Worm (Caenorhabditis elegans) whole organism, L1 larva: ENCODE data around the gene Y48A5A.3.

ENCODE experiments used
- C04F5.9 ChIP-seq: sonication (generic microtip); optimal IDR thresholded peaks from 2 replicates; lab custom pipeline; 2016; ENCODE audit warnings: missing genetic modification characterization, missing compliant biosample characterization
- F16B12.6 ChIP-seq: fragments of 150-350 bp; optimal IDR thresholded peaks from 2 replicates; lab custom pipeline; 2014; ENCODE audit warnings: missing biosample characterization, missing genetic modification characterization
- Y116A8C.19 ChIP-seq: sonication (generic microtip); optimal IDR thresholded peaks from 2 replicates; lab custom pipeline; 2016; ENCODE audit warnings: missing compliant biosample characterization, missing genetic modification characterization, borderline replicate concordance
- aha-1 ChIP-seq: fragments of 150-350 bp; optimal IDR thresholded peaks from 2 replicates; lab custom pipeline; 2014; ENCODE audit warnings: missing biosample characterization, missing genetic modification characterization
- alr-1 ChIP-seq: fragments of 200-800 bp; sonication (Bioruptor generic); optimal IDR thresholded peaks from 2 replicates; lab custom pipeline; 2018; ENCODE audit warnings: borderline replicate concordance, mild to moderate bottlenecking, missing genetic modification characterization, missing compliant biosample characterization
- ceh-8 ChIP-seq: fragments of 200-800 bp; sonication (Bioruptor generic); optimal IDR thresholded peaks from 2 replicates; lab custom pipeline; 2018; ENCODE audit warnings: mild to moderate bottlenecking, missing genetic modification characterization, moderate library complexity, missing compliant biosample characterization
- ceh-88 ChIP-seq: fragments of 200-800 bp; sonication (Bioruptor generic); IDR thresholded peaks from 2 replicates; pipeline ENCODE4 v1.3.6; 2022; ENCODE audit warnings: missing genetic modification characterization, missing compliant biosample characterization
- ceh-90 ChIP-seq: sonication (generic microtip); optimal IDR thresholded peaks from 2 replicates; lab custom pipeline; 2016; ENCODE audit warnings: missing genetic modification characterization, missing compliant biosample characterization
- dpl-1 ChIP-seq, 3 experiments: fragments of 150-350 bp in 2 of 3; sonication (generic microtip) in 1 of 3; optimal IDR thresholded peaks; 2 replicates each; lab custom pipeline; 2014 to 2017; ENCODE audit warnings: missing biosample characterization in 3 of 3, missing genetic modification characterization in 3 of 3, missing genetic modification reagents in 3 of 3
- dsc-1 ChIP-seq: sonication (generic microtip); optimal IDR thresholded peaks from 2 replicates; lab custom pipeline; 2016; ENCODE audit warnings: mild to moderate bottlenecking, missing genetic modification characterization, missing compliant biosample characterization
- efl-1 ChIP-seq, 4 experiments: fragments of 150-350 bp; optimal IDR thresholded peaks in 3 of 4; peaks in 1 of 4; 1 replicate in 1 of 4; 2 replicates in 3 of 4; lab custom pipeline; 2014; ENCODE audit warnings: missing biosample characterization in 2 of 4, missing genetic modification characterization in 2 of 4, missing genetic modification reagents in 2 of 4
- egl-27 ChIP-seq, 2 experiments: fragments of 150-350 bp in 1 of 2; sonication (generic microtip); optimal IDR thresholded peaks; 3 replicates each; lab custom pipeline; 2017 to 2018; ENCODE audit warnings: missing biosample characterization in 2 of 2, missing genetic modification characterization in 2 of 2, missing genetic modification reagents in 2 of 2
- elt-2 ChIP-seq: sonication (generic microtip); optimal IDR thresholded peaks from 2 replicates; lab custom pipeline; 2016; ENCODE audit warnings: missing genetic modification characterization, mild to moderate bottlenecking, inconsistent platforms, missing compliant biosample characterization, missing genetic modification reagents
- ets-5 ChIP-seq: fragments of 200-800 bp; sonication (Bioruptor generic); IDR thresholded peaks from 2 replicates; pipeline ENCODE4 v1.3.6; 2022; ENCODE audit warnings: missing genetic modification characterization, missing compliant biosample characterization
- fkh-4 ChIP-seq: sonication (generic microtip); optimal IDR thresholded peaks from 2 replicates; lab custom pipeline; 2016; ENCODE audit warnings: missing compliant biosample characterization, missing genetic modification characterization, borderline replicate concordance
- fos-1 ChIP-seq: fragments of 150-350 bp; optimal IDR thresholded peaks from 2 replicates; lab custom pipeline; 2014; ENCODE audit warnings: missing biosample characterization, missing genetic modification characterization
- hpl-2 ChIP-seq: fragments of 150-350 bp; optimal IDR thresholded peaks from 2 replicates; lab custom pipeline; 2014; ENCODE audit warnings: missing biosample characterization, missing genetic modification reagents, missing genetic modification characterization
- irx-1 ChIP-seq: sonication (generic microtip); optimal IDR thresholded peaks from 2 replicates; lab custom pipeline; 2016; ENCODE audit warnings: missing genetic modification characterization, missing compliant biosample characterization
- lin-14 ChIP-seq: fragments of 200-800 bp; sonication (Bioruptor generic); optimal IDR thresholded peaks from 2 replicates; lab custom pipeline; 2018; ENCODE audit warnings: mild to moderate bottlenecking, missing genetic modification characterization, moderate library complexity, missing compliant biosample characterization
- lin-15B ChIP-seq: fragments of 150-350 bp; sonication (generic microtip); optimal IDR thresholded peaks from 3 replicates; lab custom pipeline; 2014; ENCODE audit warnings: missing biosample characterization, missing genetic modification characterization
- lin-35 ChIP-seq, 2 experiments: fragments of 150-350 bp; optimal IDR thresholded peaks; 2 replicates each; lab custom pipeline; 2014; ENCODE audit warnings: missing biosample characterization in 2 of 2, missing genetic modification characterization in 2 of 2, missing genetic modification reagents in 2 of 2
- lsy-2 ChIP-seq, 2 experiments: fragments of 150-350 bp; optimal IDR thresholded peaks; 2 replicates each; lab custom pipeline; 2014; ENCODE audit warnings: missing biosample characterization in 2 of 2, missing genetic modification characterization in 2 of 2
- mab-9 ChIP-seq: fragments of 200-800 bp; sonication (Bioruptor generic); IDR thresholded peaks from 2 replicates; pipeline ENCODE4 v1.3.6; 2022; ENCODE audit warnings: missing genetic modification reagents, missing genetic modification characterization, missing compliant biosample characterization
- mep-1 ChIP-seq: fragments of 150-350 bp; optimal IDR thresholded peaks from 2 replicates; lab custom pipeline; 2014; ENCODE audit warnings: missing biosample characterization, missing genetic modification characterization
- nhr-20 ChIP-seq: sonication (generic microtip); optimal IDR thresholded peaks from 2 replicates; lab custom pipeline; 2016; ENCODE audit warnings: mild to moderate bottlenecking, missing genetic modification characterization, missing compliant biosample characterization
- nhr-28 ChIP-seq: fragments of 150-350 bp; optimal IDR thresholded peaks from 2 replicates; lab custom pipeline; 2014; ENCODE audit warnings: missing biosample characterization, missing genetic modification characterization
- nhr-47 ChIP-seq: sonication (generic microtip); optimal IDR thresholded peaks from 2 replicates; lab custom pipeline; 2016; ENCODE audit warnings: mild to moderate bottlenecking, missing genetic modification characterization, moderate library complexity, missing compliant biosample characterization
- nhr-77 ChIP-seq: fragments of 150-350 bp; optimal IDR thresholded peaks from 2 replicates; lab custom pipeline; 2014; ENCODE audit warnings: missing biosample characterization, missing genetic modification characterization
- nhr-85 ChIP-seq: sonication (generic microtip); peaks from one replicate; lab custom pipeline; 2016; ENCODE audit warnings: missing genetic modification characterization, inconsistent platforms, missing compliant biosample characterization
- pax-3 ChIP-seq: fragments of 200-800 bp; sonication (Bioruptor generic); optimal IDR thresholded peaks from 2 replicates; lab custom pipeline; 2018; ENCODE audit warnings: mild to moderate bottlenecking, missing genetic modification characterization, moderate library complexity, missing compliant biosample characterization
- pqm-1 ChIP-seq: sonication (generic microtip); optimal IDR thresholded peaks from 3 replicates; lab custom pipeline; 2017; ENCODE audit warnings: missing biosample characterization, missing genetic modification characterization
- skn-1 ChIP-seq: fragments of 150-350 bp; optimal IDR thresholded peaks from 2 replicates; lab custom pipeline; 2014; ENCODE audit warnings: missing biosample characterization, missing genetic modification characterization
- snu-23 ChIP-seq: sonication (generic microtip); optimal IDR thresholded peaks from 2 replicates; lab custom pipeline; 2016; ENCODE audit warnings: missing genetic modification characterization, missing compliant biosample characterization
- sox-4 ChIP-seq: sonication (generic microtip); optimal IDR thresholded peaks from 2 replicates; lab custom pipeline; 2016; ENCODE audit warnings: missing genetic modification characterization, missing compliant biosample characterization
- tbx-2 ChIP-seq: sonication (generic microtip); optimal IDR thresholded peaks from 2 replicates; lab custom pipeline; 2016; ENCODE audit warnings: missing genetic modification characterization, missing compliant biosample characterization
- tlp-1 ChIP-seq: fragments of 150-350 bp; optimal IDR thresholded peaks from 2 replicates; lab custom pipeline; 2014; ENCODE audit warnings: missing biosample characterization, missing genetic modification characterization
- unc-30 ChIP-seq: sonication (generic microtip); optimal IDR thresholded peaks from 2 replicates; lab custom pipeline; 2017; ENCODE audit warnings: missing biosample characterization, missing genetic modification characterization
- unc-86 ChIP-seq: sonication (generic microtip); optimal IDR thresholded peaks from 2 replicates; lab custom pipeline; 2016; ENCODE audit warnings: missing genetic modification characterization, missing compliant biosample characterization
- vab-15 ChIP-seq: sonication (generic microtip); optimal IDR thresholded peaks from 2 replicates; lab custom pipeline; 2017; ENCODE audit warnings: missing genotype, mild to moderate bottlenecking, missing genetic modification characterization, missing compliant biosample characterization
- xbp-1 ChIP-seq: sonication (generic microtip); optimal IDR thresholded peaks from 2 replicates; lab custom pipeline; 2016; ENCODE audit warnings: missing genetic modification characterization, missing compliant biosample characterization

Y48A5A.3 gene

DNA sequence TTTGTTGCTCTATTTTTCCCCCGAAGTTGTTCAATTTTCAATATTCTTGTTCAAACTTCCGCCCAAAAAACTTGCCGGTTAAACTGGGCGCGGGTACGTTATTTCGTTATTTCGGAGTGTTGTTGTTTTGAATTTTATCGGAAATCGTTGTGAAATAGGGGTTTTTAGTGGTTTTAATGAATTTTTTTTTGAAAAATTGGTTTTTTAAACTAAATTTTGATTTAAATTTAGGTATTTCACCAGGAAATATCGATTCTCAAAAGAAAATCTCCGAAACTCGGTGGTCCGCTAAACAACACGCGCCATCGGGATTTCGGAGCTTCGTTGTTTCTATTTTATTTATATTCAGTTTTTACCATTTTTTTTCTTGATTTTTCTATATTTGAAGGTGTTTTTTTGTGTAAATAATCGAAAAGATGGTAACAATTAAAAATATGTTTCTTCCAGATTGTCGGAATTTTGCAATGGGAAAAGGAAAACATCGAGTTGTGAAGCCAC, 16.4 kb upstream of the Y48A5A.3 start, which contains the start of gene F52C12.2 (continued):
- TF ChIP-seq pqm-1 (tag; lab: Kevin White, UChicago) (no peak), vab-15 (tag; lab: Kevin White, UChicago) (no peak), dsc-1 (tag; lab: Kevin White, UChicago) (peak; percentile 84), ceh-90 (tag; lab: Kevin White, UChicago) (no peak), dpl-1 (GFP tag; optimal IDR thresholded peaks at IDR 0.05; lab: Kevin White, UChicago) (peak; percentile 70 to 88 (median 84)), unc-86 (peak; percentile 59), nhr-28 (no peak), elt-2 (tag; lab: Kevin White, UChicago) (peak; percentile 23), ceh-88 (GFP tag; lab: Robert Waterston, UW) (peak; percentile 47; the same call in 1 of the 2 replicates), mab-9 (no peak)
- TF ChIP-seq, all 84 proteins: peak for 38

DNA sequence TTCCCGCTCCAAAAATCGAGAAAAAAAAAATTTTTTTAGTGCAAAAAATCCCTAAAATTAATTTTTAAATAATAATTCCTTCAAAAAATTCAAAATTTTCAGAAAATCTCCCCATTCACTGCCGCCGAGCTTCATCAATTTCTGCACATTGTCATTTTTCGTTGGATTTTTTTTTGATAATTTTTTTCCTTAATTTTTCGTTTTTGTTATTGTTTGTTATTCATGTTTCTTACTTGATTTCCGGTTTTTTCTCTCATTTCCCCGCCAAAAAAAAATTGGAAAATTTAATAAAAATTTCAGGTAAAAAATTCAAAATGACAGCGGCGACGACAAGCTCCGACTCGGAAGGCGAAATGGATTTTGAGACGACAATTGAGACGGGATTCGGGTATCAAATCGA, 13.1 kb upstream of the Y48A5A.3 start, which contains the start of gene F52C12.6:
Gene F52C12.6 (plus strand): TSS at position 301 of the 400 bp plus-strand sequence.
- no peak for TF ChIP-seq tlp-1 (tag; lab: Kevin White, UChicago)
- no peak for TF ChIP-seq mab-9
- TF ChIP-seq elt-2 (tag; lab: Kevin White, UChicago) = no peak
- no peak for TF ChIP-seq egl-27 (tag; optimal IDR thresholded peaks at IDR 0.05; lab: Kevin White, UChicago)
- TF ChIP-seq tbx-2 (tag; lab: Kevin White, UChicago) = no peak
- TF ChIP-seq Y116A8C.19 (tag; lab: Kevin White, UChicago) = no peak
- TF ChIP-seq mep-1 = no peak
- TF ChIP-seq, all 84 proteins: peak for 0

DNA sequence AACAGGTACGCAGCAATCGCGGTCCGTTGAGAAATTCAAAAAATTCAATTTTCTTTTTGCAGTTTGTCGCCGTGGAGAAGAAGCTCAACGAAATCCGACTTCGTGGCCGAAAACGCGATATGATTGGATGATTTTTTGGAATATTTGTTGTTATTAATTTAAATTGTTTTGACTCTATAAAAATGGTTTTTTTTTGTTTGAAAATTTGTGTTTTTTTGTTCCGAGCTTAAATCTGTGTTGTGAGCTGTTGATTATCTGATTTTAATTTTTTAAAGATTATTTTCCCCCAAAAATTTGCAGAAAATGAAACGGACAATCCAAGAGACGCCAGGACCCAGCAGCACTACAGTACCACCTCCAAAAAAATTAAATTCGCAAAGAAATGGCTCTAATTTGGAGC, 10.0 kb upstream of the Y48A5A.3 start, which contains the start of gene tdpo-1:
Gene tdpo-1 (plus strand): TSS at position 301 of the 400 bp plus-strand sequence.
- TF ChIP-seq mab-9 (no peak), nhr-85 (tag; lab: Kevin White, UChicago) (no peak), lin-15B (tag; lab: Kevin White, UChicago) (no peak), ets-5 (GFP tag; lab: Robert Waterston, UW) (no peak), pax-3 (tag; lab: Kevin White, UChicago) (no peak), ceh-88 (GFP tag; lab: Robert Waterston, UW) (no peak), dpl-1 (GFP tag; optimal IDR thresholded peaks at IDR 0.05; lab: Kevin White, UChicago) (no peak), efl-1 (optimal IDR thresholded peaks at IDR 0.05; lab: Kevin White, UChicago) (no peak), efl-1 (GFP tag; optimal IDR thresholded peaks at IDR 0.05 in 1 of 2; lab: Kevin White, UChicago) (no peak), ceh-8 (GFP tag; lab: Kevin White, UChicago) (no peak), sox-4 (no peak), fkh-4 (tag; lab: Kevin White, UChicago) (no peak), xbp-1 (tag; lab: Kevin White, UChicago) (no peak), nhr-20 (tag; lab: Kevin White, UChicago) (no peak), vab-15 (tag; lab: Kevin White, UChicago) (no peak), lin-14 (GFP tag; lab: Kevin White, UChicago) (no peak), hpl-2 (no peak)

DNA sequence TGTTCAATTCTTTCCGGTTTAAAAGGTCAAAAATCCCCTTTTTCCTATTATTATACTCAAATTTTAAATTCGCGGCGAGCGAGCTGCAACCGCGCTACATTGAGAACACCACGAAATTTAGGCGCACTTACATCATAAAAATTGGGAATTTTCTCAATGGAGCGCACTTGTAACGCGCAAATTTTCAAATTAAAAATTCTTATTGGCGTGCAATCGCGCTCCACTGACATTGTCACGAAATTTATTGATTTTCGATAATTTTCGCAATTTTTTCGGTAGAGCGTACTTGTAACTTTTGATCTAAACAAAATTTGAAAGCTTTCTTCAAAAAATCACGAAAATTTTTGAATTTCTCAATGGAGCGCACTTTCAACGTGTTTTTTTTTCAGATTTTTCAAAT, 6.3 kb upstream of the Y48A5A.3 start, which contains the start of gene ulp-3:
Gene ulp-3 (plus strand): TSS at position 388 of the 400 bp plus-strand sequence.
- TF ChIP-seq efl-1 (optimal IDR thresholded peaks at IDR 0.05; lab: Kevin White, UChicago) (no peak), efl-1 (GFP tag; optimal IDR thresholded peaks at IDR 0.05 in 1 of 2; lab: Kevin White, UChicago) (peak in 1 of 2 experiments; percentile 65), hpl-2 (no peak)

DNA sequence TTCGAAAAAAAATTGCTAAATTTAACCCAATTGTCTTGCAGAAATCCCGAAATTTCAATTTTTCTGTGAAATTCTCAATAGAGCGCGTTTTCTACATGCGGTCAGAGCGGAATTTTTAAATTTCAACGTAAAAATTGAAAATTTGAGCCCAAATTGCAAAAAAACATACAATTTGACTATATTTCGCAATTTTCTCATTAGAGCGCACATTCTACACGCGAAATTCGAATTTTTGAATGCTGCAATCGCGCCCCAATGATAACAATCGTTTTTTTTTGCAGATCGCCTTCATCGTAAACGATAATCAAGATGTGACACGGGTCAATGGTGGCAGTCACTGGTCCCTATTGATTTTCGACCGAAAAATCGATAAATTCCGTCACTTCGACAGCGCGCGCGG, 5.5 kb upstream of the Y48A5A.3 start:
- TF ChIP-seq F16B12.6 (tag; lab: Kevin White, UChicago) = no peak
- no peak for TF ChIP-seq alr-1 (tag; lab: Kevin White, UChicago)
- no peak for TF ChIP-seq skn-1
- no peak for TF ChIP-seq aha-1 (tag; lab: Kevin White, UChicago)
- no peak for TF ChIP-seq C04F5.9
- TF ChIP-seq fos-1 = no peak
- no peak for TF ChIP-seq xbp-1 (tag; lab: Kevin White, UChicago)
- no peak for TF ChIP-seq snu-23
- no peak for TF ChIP-seq irx-1
- TF ChIP-seq nhr-28 = no peak
- TF ChIP-seq pax-3 (tag; lab: Kevin White, UChicago) = no peak
- TF ChIP-seq mep-1 = no peak
- no peak for TF ChIP-seq unc-30 (tag; lab: Kevin White, UChicago)
- TF ChIP-seq elt-2 (tag; lab: Kevin White, UChicago) = no peak
- TF ChIP-seq lsy-2 (tag; optimal IDR thresholded peaks at IDR 0.05; lab: Kevin White, UChicago) = no peak
- no peak for TF ChIP-seq nhr-77 (tag; lab: Kevin White, UChicago)
- TF ChIP-seq nhr-47 (tag; lab: Kevin White, UChicago) = no peak
- TF ChIP-seq lin-35 (GFP tag; optimal IDR thresholded peaks at IDR 0.05; lab: Kevin White, UChicago) = no peak
